Comparison of ENCODE assay signal across 1 fruit fly cellular context in the genomic region with DNA sequence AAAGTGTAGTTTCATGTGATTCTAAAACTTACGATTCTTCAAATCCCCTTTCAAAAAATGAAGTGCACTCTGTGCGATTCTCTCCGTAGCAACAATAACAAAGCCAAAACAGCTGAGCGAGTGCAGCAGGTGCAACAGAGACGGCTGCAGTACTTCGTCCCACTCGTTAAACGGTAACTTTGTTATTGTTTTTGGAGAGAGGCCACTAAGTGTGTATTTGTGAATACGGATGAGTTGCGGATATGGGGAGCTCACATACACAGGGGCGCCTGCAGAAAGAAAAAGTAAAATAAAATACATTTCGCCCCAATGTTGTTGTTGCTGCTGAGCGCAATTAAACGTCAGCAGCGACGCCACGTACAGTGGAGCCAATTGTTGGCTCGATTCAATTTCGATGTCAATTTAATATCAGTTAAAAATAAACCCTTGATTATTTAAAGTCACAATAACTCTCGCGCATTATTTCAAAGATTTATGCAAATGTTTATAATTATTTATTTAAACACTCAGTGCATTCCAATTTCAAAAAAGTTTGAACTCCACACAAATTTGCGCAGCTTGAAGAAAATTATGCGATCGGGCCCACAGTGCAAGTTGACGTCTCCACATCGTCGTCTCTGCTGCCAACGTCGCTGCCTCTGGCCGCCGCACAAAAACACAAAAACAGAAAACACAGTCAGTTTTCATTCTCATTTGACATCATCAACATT.
TF ChIP-seq lines count a peak whose summit lies in the region.

No protein-coding gene starts in this region.

TF ChIP-seq in whole organism, embryonic, 481 proteins besides CTCF, POLR2A, EP300 and RAD21 (continued from another document and continues in another):
- TF ChIP-seq gcm2 (GFP tag; optimal IDR thresholded peaks at IDR 0.05; lab: Kevin White, UChicago): peak; percentile 93
- TF ChIP-seq fd3F (GFP tag; optimal IDR thresholded peaks at IDR 0.05; lab: Kevin White, UChicago): peak; percentile 97
- peak; percentile 80 for TF ChIP-seq CG1024 (GFP tag; IDR thresholded peaks at IDR 0.05; lab: Robert Waterston, UW)
- TF ChIP-seq CG11504 (tag; optimal IDR thresholded peaks at IDR 0.05; lab: Kevin White, UChicago): peak; percentile 98
- TF ChIP-seq gt (GFP tag; IDR thresholded peaks at IDR 0.05; lab: Robert Waterston, UW): peak; percentile 92
- TF ChIP-seq CG7786 (GFP tag; optimal IDR thresholded peaks at IDR 0.05; lab: Kevin White, UChicago): peak; percentile 96
- TF ChIP-seq chinmo (GFP tag; IDR thresholded peaks at IDR 0.05; lab: Robert Waterston, UW; ENCODE audit: partially characterized antibody): 0 out of 4 replicates have a peak, but pooled peaks have one; percentile 45
- TF ChIP-seq CG17912 (GFP tag; optimal IDR thresholded peaks at IDR 0.05; lab: Kevin White, UChicago): peak; percentile 94
- TF ChIP-seq kah (GFP tag; optimal IDR thresholded peaks at IDR 0.05; lab: Kevin White, UChicago): peak; percentile 95
- peak; percentile 95 for TF ChIP-seq CG10366 (GFP tag; IDR thresholded peaks at IDR 0.05; lab: Robert Waterston, UW)
- TF ChIP-seq CG13775 (GFP tag; optimal IDR thresholded peaks at IDR 0.05; lab: Kevin White, UChicago): peak; percentile 98
- TF ChIP-seq CG13624 (GFP tag; optimal IDR thresholded peaks at IDR 0.05; lab: Kevin White, UChicago): peak; percentile 96
- TF ChIP-seq kay (GFP tag; optimal IDR thresholded peaks at IDR 0.05; lab: Kevin White, UChicago): peak; percentile 94
- no peak for TF ChIP-seq Doc3 (GFP tag; IDR thresholded peaks at IDR 0.05; lab: Robert Waterston, UW; ENCODE audit: partially characterized antibody)
- TF ChIP-seq CG6254 (GFP tag; optimal IDR thresholded peaks at IDR 0.05; lab: Kevin White, UChicago): peak; percentile 94
- peak; percentile 90 for TF ChIP-seq cas (GFP tag; IDR thresholded peaks at IDR 0.05; lab: Robert Waterston, UW)
- peak; percentile 84 for TF ChIP-seq sens-2 (GFP tag; IDR thresholded peaks at IDR 0.05; lab: Robert Waterston, UW)
- TF ChIP-seq p53 (GFP tag; optimal IDR thresholded peaks at IDR 0.05; lab: Kevin White, UChicago): peak; percentile 74
- TF ChIP-seq Hsf (GFP tag; optimal IDR thresholded peaks at IDR 0.05; lab: Kevin White, UChicago): peak; percentile 98
- peak; percentile 97 for TF ChIP-seq CG17829 (tag; optimal IDR thresholded peaks at IDR 0.05; lab: Kevin White, UChicago)
- peak; percentile 91 for TF ChIP-seq bowl (GFP tag; IDR thresholded peaks at IDR 0.05; lab: Robert Waterston, UW)
- TF ChIP-seq unpg (GFP tag; optimal IDR thresholded peaks at IDR 0.05; lab: Kevin White, UChicago): peak; percentile 98
- peak; percentile 90 for TF ChIP-seq sim (GFP tag; IDR thresholded peaks at IDR 0.05; lab: Robert Waterston, UW)
- peak; percentile 97 for TF ChIP-seq ems (GFP tag; optimal IDR thresholded peaks at IDR 0.05; lab: Kevin White, UChicago)
- peak; percentile 97 for TF ChIP-seq mam (GFP tag; optimal IDR thresholded peaks at IDR 0.05; lab: Kevin White, UChicago)
- TF ChIP-seq caup (GFP tag; optimal IDR thresholded peaks at IDR 0.05; lab: Kevin White, UChicago; ENCODE audit: severe bottlenecking): peak; percentile 98
- peak; percentile 92 for TF ChIP-seq en (GFP tag; optimal IDR thresholded peaks at IDR 0.05; lab: Kevin White, UChicago)
- TF ChIP-seq stwl (tag; optimal IDR thresholded peaks at IDR 0.05; lab: Kevin White, UChicago): peak; percentile 4
- peak; percentile 93 for TF ChIP-seq CG18764 (GFP tag; optimal IDR thresholded peaks at IDR 0.05; lab: Kevin White, UChicago)
- TF ChIP-seq abd-A (tag; optimal IDR thresholded peaks at IDR 0.05; lab: Kevin White, UChicago): peak; percentile 96
- peak; percentile 98 for TF ChIP-seq lilli (GFP tag; optimal IDR thresholded peaks at IDR 0.05; lab: Kevin White, UChicago)
- peak; percentile 77 for TF ChIP-seq TFAM (GFP tag; optimal IDR thresholded peaks at IDR 0.05; lab: Kevin White, UChicago)
- TF ChIP-seq tin (GFP tag; optimal IDR thresholded peaks at IDR 0.05; lab: Kevin White, UChicago): peak; percentile 98
- peak; percentile 90 for TF ChIP-seq sd (tag; optimal IDR thresholded peaks at IDR 0.05; lab: Kevin White, UChicago)
- TF ChIP-seq Stat92E (GFP tag; optimal IDR thresholded peaks at IDR 0.05; lab: Kevin White, UChicago): peak in 1 of 3 experiments; percentile 78
- no peak for TF ChIP-seq Hr39 (optimal IDR thresholded peaks at IDR 0.05; lab: Kevin White, UChicago)
- peak; percentile 93 for TF ChIP-seq NC2β (GFP tag; optimal IDR thresholded peaks at IDR 0.05; lab: Kevin White, UChicago)
- peak; percentile 98 for TF ChIP-seq HHEX (GFP tag; optimal IDR thresholded peaks at IDR 0.05; lab: Kevin White, UChicago)
- TF ChIP-seq CG32767 (GFP tag; IDR thresholded peaks at IDR 0.05; lab: Robert Waterston, UW): peak; percentile 95
- no peak for TF ChIP-seq Opbp (GFP tag; IDR thresholded peaks at IDR 0.05; lab: Robert Waterston, UW; ENCODE audit: partially characterized antibody)
- peak; percentile 96 for TF ChIP-seq CG2875 (GFP tag; optimal IDR thresholded peaks at IDR 0.05; lab: Kevin White, UChicago)
- peak; percentile 97 for TF ChIP-seq CG14014 (GFP tag; IDR thresholded peaks at IDR 0.05; lab: Robert Waterston, UW)
- TF ChIP-seq CG10654 (GFP tag; optimal IDR thresholded peaks at IDR 0.05; lab: Kevin White, UChicago): peak; percentile 96
- no peak for TF ChIP-seq vnd (GFP tag; IDR thresholded peaks at IDR 0.05; lab: Robert Waterston, UW; ENCODE audit: partially characterized antibody)
- TF ChIP-seq Chrac-16 (GFP tag; optimal IDR thresholded peaks at IDR 0.05; lab: Kevin White, UChicago): peak; percentile 97
- TF ChIP-seq lab (GFP tag; optimal IDR thresholded peaks at IDR 0.05; lab: Kevin White, UChicago): peak; percentile 99
- TF ChIP-seq CG17568 (GFP tag; optimal IDR thresholded peaks at IDR 0.05; lab: Kevin White, UChicago): peak; percentile 95
- peak; percentile 98 for TF ChIP-seq grau (tag; optimal IDR thresholded peaks at IDR 0.05; lab: Kevin White, UChicago)
- TF ChIP-seq dimm (GFP tag; IDR thresholded peaks at IDR 0.05; lab: Robert Waterston, UW): peak; percentile 88
- TF ChIP-seq CrebB (tag; optimal IDR thresholded peaks at IDR 0.05; lab: Kevin White, UChicago): peak; percentile 97
- peak; percentile 87 for TF ChIP-seq dm (GFP tag; optimal IDR thresholded peaks at IDR 0.05; lab: Kevin White, UChicago)
- peak; percentile 85 for TF ChIP-seq CG15073 (GFP tag; optimal IDR thresholded peaks at IDR 0.05; lab: Kevin White, UChicago)
- TF ChIP-seq Kr (GFP tag; optimal IDR thresholded peaks at IDR 0.05; lab: Kevin White, UChicago): no peak
- no peak for TF ChIP-seq usp (GFP tag; optimal IDR thresholded peaks at IDR 0.05; lab: Kevin White, UChicago)
- peak; percentile 99 for TF ChIP-seq CG31441 (GFP tag; IDR thresholded peaks at IDR 0.05; lab: Robert Waterston, UW)
- peak; percentile 96 for TF ChIP-seq Vsx1 (GFP tag; optimal IDR thresholded peaks at IDR 0.05; lab: Kevin White, UChicago)
- TF ChIP-seq CG11247 (GFP tag; IDR thresholded peaks at IDR 0.05; lab: Robert Waterston, UW): peak; percentile 94
- peak; percentile 97 for TF ChIP-seq CG9932 (GFP tag; IDR thresholded peaks at IDR 0.05; lab: Robert Waterston, UW)
- TF ChIP-seq amos (GFP tag; IDR thresholded peaks at IDR 0.05; lab: Robert Waterston, UW; ENCODE audit: partially characterized antibody): no peak
- TF ChIP-seq CG6272 (GFP tag; IDR thresholded peaks at IDR 0.05; lab: Robert Waterston, UW): peak; percentile 93
- TF ChIP-seq Tbp (GFP tag; optimal IDR thresholded peaks at IDR 0.05; lab: Kevin White, UChicago): no peak
- TF ChIP-seq CG8765 (GFP tag; IDR thresholded peaks at IDR 0.05; lab: Robert Waterston, UW): peak; percentile 92
- TF ChIP-seq Mad (GFP tag; optimal IDR thresholded peaks at IDR 0.05; lab: Kevin White, UChicago): peak; percentile 98
- peak; percentile 95 for TF ChIP-seq tx (GFP tag; optimal IDR thresholded peaks at IDR 0.05; lab: Kevin White, UChicago)
- TF ChIP-seq Nf-YC (tag; optimal IDR thresholded peaks at IDR 0.05; lab: Kevin White, UChicago): peak; percentile 93
- peak; percentile 98 for TF ChIP-seq tap (tag; optimal IDR thresholded peaks at IDR 0.05; lab: Kevin White, UChicago)
- peak; percentile 96 for TF ChIP-seq CG12071 (GFP tag; optimal IDR thresholded peaks at IDR 0.05; lab: Kevin White, UChicago)
- peak; percentile 99 for TF ChIP-seq CG13296 (GFP tag; optimal IDR thresholded peaks at IDR 0.05; lab: Kevin White, UChicago)
- TF ChIP-seq hb (GFP tag; IDR thresholded peaks at IDR 0.05; lab: Robert Waterston, UW; ENCODE audit: partially characterized antibody): 0 out of 3 replicates have a peak, but pooled peaks have one; percentile 59
- peak; percentile 85 for TF ChIP-seq sima (GFP tag; optimal IDR thresholded peaks at IDR 0.05; lab: Kevin White, UChicago)
- TF ChIP-seq chn (GFP tag; optimal IDR thresholded peaks at IDR 0.05; lab: Kevin White, UChicago): peak; percentile 96
- TF ChIP-seq CG9727 (GFP tag; optimal IDR thresholded peaks at IDR 0.05; lab: Kevin White, UChicago): peak; percentile 98
- TF ChIP-seq Mes4 (GFP tag; optimal IDR thresholded peaks at IDR 0.05; lab: Kevin White, UChicago): peak; percentile 93
- peak; percentile 95 for TF ChIP-seq ewg (GFP tag; optimal IDR thresholded peaks at IDR 0.05; lab: Kevin White, UChicago)
- peak; percentile 95 for TF ChIP-seq CG14710 (tag; optimal IDR thresholded peaks at IDR 0.05; lab: Kevin White, UChicago)
- TF ChIP-seq corto (GFP tag; optimal IDR thresholded peaks at IDR 0.05; lab: Kevin White, UChicago): peak; percentile 95
- peak; percentile 94 for TF ChIP-seq Gug (GFP tag; IDR thresholded peaks at IDR 0.05; lab: Robert Waterston, UW)
- peak; percentile 29 for TF ChIP-seq bigmax (GFP tag; optimal IDR thresholded peaks at IDR 0.05; lab: Kevin White, UChicago)
- peak; percentile 99 for TF ChIP-seq Oli (tag; optimal IDR thresholded peaks at IDR 0.05; lab: Kevin White, UChicago)
- TF ChIP-seq Dek (tag; optimal IDR thresholded peaks at IDR 0.05; lab: Kevin White, UChicago): peak; percentile 97
- TF ChIP-seq ash1 (GFP tag; optimal IDR thresholded peaks at IDR 0.05; lab: Kevin White, UChicago): peak; percentile 49
- TF ChIP-seq CG9609 (GFP tag; optimal IDR thresholded peaks at IDR 0.05; lab: Kevin White, UChicago): peak; percentile 94
- peak; percentile 99 for TF ChIP-seq CG10543 (GFP tag; optimal IDR thresholded peaks at IDR 0.05; lab: Kevin White, UChicago)
- peak; percentile 99 for TF ChIP-seq CG12659 (GFP tag; optimal IDR thresholded peaks at IDR 0.05; lab: Kevin White, UChicago)
- peak; percentile 98 for TF ChIP-seq CG4424 (GFP tag; optimal IDR thresholded peaks at IDR 0.05; lab: Kevin White, UChicago)
- peak; percentile 89 for TF ChIP-seq CG1792 (GFP tag; optimal IDR thresholded peaks at IDR 0.05; lab: Kevin White, UChicago)
- TF ChIP-seq zf30C (GFP tag; optimal IDR thresholded peaks at IDR 0.05; lab: Kevin White, UChicago): peak; percentile 36
- peak; percentile 80 for TF ChIP-seq CG3995 (GFP tag; optimal IDR thresholded peaks at IDR 0.05; lab: Kevin White, UChicago)
- TF ChIP-seq CG7963 (GFP tag; IDR thresholded peaks at IDR 0.05; lab: Robert Waterston, UW; ENCODE audit: partially characterized antibody): 0 out of 3 replicates have a peak, but pooled peaks have one; percentile 30
- peak; percentile 98 for TF ChIP-seq Hmr (GFP tag; optimal IDR thresholded peaks at IDR 0.05; lab: Kevin White, UChicago)
- TF ChIP-seq CG6683 (GFP tag; optimal IDR thresholded peaks at IDR 0.05; lab: Kevin White, UChicago): peak; percentile 96
- peak; percentile 95 for TF ChIP-seq CG14441 (GFP tag; IDR thresholded peaks at IDR 0.05; lab: Robert Waterston, UW)
- TF ChIP-seq CG10274 (GFP tag; optimal IDR thresholded peaks at IDR 0.05; lab: Kevin White, UChicago): peak; percentile 93
- TF ChIP-seq NFAT (GFP tag; IDR thresholded peaks at IDR 0.05; lab: Robert Waterston, UW): peak; percentile 94
- TF ChIP-seq ERR (GFP tag; optimal IDR thresholded peaks at IDR 0.05; lab: Kevin White, UChicago): peak; percentile 90
- peak; percentile 90 for TF ChIP-seq ssp (GFP tag; IDR thresholded peaks at IDR 0.05; lab: Robert Waterston, UW)
- TF ChIP-seq GATAe (GFP tag; conservative IDR thresholded peaks at IDR 0.05; lab: Robert Waterston, UW): peak; percentile 83
- no peak for TF ChIP-seq gfzf (GFP tag; optimal IDR thresholded peaks at IDR 0.05; lab: Kevin White, UChicago)
- TF ChIP-seq slp2 (GFP tag; optimal IDR thresholded peaks at IDR 0.05; lab: Kevin White, UChicago): peak; percentile 94
- peak; percentile 87 for TF ChIP-seq CG11398 (GFP tag; optimal IDR thresholded peaks at IDR 0.05; lab: Kevin White, UChicago)
- TF ChIP-seq Dp (GFP tag; optimal IDR thresholded peaks at IDR 0.05; lab: Kevin White, UChicago): peak; percentile 32
- peak; percentile 98 for TF ChIP-seq Abd-B (GFP tag; optimal IDR thresholded peaks at IDR 0.05; lab: Kevin White, UChicago)
- TF ChIP-seq shn (GFP tag; optimal IDR thresholded peaks at IDR 0.05; lab: Kevin White, UChicago): peak; percentile 93
- TF ChIP-seq trh (GFP tag; optimal IDR thresholded peaks at IDR 0.05; lab: Kevin White, UChicago): peak; percentile 94
- peak; percentile 94 for TF ChIP-seq ken (GFP tag; IDR thresholded peaks at IDR 0.05; lab: Robert Waterston, UW)
- peak; percentile 95 for TF ChIP-seq CG3407 (GFP tag; optimal IDR thresholded peaks at IDR 0.05; lab: Kevin White, UChicago)
- TF ChIP-seq sob (GFP tag; IDR thresholded peaks at IDR 0.05; lab: Robert Waterston, UW): peak; percentile 97
- peak; percentile 95 for TF ChIP-seq twi (tag; optimal IDR thresholded peaks at IDR 0.05; lab: Kevin White, UChicago)
- TF ChIP-seq CG31365 (tag; optimal IDR thresholded peaks at IDR 0.05; lab: Kevin White, UChicago): peak; percentile 88
- peak; percentile 99 for TF ChIP-seq dmrt99B (tag; optimal IDR thresholded peaks at IDR 0.05; lab: Kevin White, UChicago)
- TF ChIP-seq fd102C (GFP tag; optimal IDR thresholded peaks at IDR 0.05; lab: Kevin White, UChicago): peak; percentile 43
- TF ChIP-seq HmgD (GFP tag; optimal IDR thresholded peaks at IDR 0.05; lab: Kevin White, UChicago): peak; percentile 88
- peak; percentile 80 for TF ChIP-seq ro (GFP tag; IDR thresholded peaks at IDR 0.05; lab: Robert Waterston, UW)
- peak; percentile 92 for TF ChIP-seq CG8089 (GFP tag; optimal IDR thresholded peaks at IDR 0.05; lab: Kevin White, UChicago)
- peak; percentile 97 for TF ChIP-seq CG3847 (GFP tag; IDR thresholded peaks at IDR 0.05; lab: Robert Waterston, UW)
- peak; percentile 76 for TF ChIP-seq CG4360 (GFP tag; IDR thresholded peaks at IDR 0.05; lab: Robert Waterston, UW)
- peak; percentile 99 for TF ChIP-seq CG3281 (GFP tag; optimal IDR thresholded peaks at IDR 0.05; lab: Kevin White, UChicago)
- peak; percentile 91 for TF ChIP-seq CG7357 (GFP tag; IDR thresholded peaks at IDR 0.05; lab: Robert Waterston, UW)
- peak; percentile 97 for TF ChIP-seq Atf6 (GFP tag; IDR thresholded peaks at IDR 0.05; lab: Robert Waterston, UW)
- peak; percentile 95 for TF ChIP-seq Optix (GFP tag; IDR thresholded peaks at IDR 0.05; lab: Robert Waterston, UW)
- TF ChIP-seq pfk (GFP tag; optimal IDR thresholded peaks at IDR 0.05; lab: Kevin White, UChicago): peak; percentile 72
